Worm (Caenorhabditis elegans): ENCODE measurements around the gene Y48G9A.6.

The Y48G9A.6 gene

ce11 chrIII:2123673-2124187 is 6.1 kb downstream of the Y48G9A.6 start, which contains the start of gene frl-1 (continued):
- peak; percentile 40 for TF ChIP-seq dve-1 (tag; optimal IDR thresholded peaks at IDR 0.05; ENCODE audit: insufficient read depth)
- TF ChIP-seq dmd-6 (GFP tag; IDR thresholded peaks at IDR 0.05), result peak; percentile 23; the same call in 1 of the 2 replicates
- TF ChIP-seq ztf-11 (tag; optimal IDR thresholded peaks at IDR 0.05), result no peak
- TF ChIP-seq Y75B8A.6 (GFP tag; IDR thresholded peaks at IDR 0.05), result no peak
- TF ChIP-seq lsy-2 (tag; optimal IDR thresholded peaks at IDR 0.05), result no peak
- no peak for TF ChIP-seq ama-1 (optimal IDR thresholded peaks at IDR 0.05)
- no peak for TF ChIP-seq F49E8.2 (tag; optimal IDR thresholded peaks at IDR 0.05; ENCODE audit: borderline replicate concordance)
- TF ChIP-seq unc-62 (GFP tag; optimal IDR thresholded peaks at IDR 0.05 in 1 of 2), result no peak
- TF ChIP-seq unc-62 (tag; optimal IDR thresholded peaks at IDR 0.05), result no peak
- no peak for TF ChIP-seq daf-12 (tag; optimal IDR thresholded peaks at IDR 0.05)

ce11 chrIII:2125936-2126335 is 8.3 kb downstream of the Y48G9A.6 start:
- TF ChIP-seq mes-2 (tag; optimal IDR thresholded peaks at IDR 0.05; ENCODE audit: poor library complexity, severe bottlenecking), result peak; percentile 2
- TF ChIP-seq zfp-2 (tag; optimal IDR thresholded peaks at IDR 0.05), result no peak
- TF ChIP-seq lin-13 (GFP tag; optimal IDR thresholded peaks at IDR 0.05), result peak; percentile 28
- TF ChIP-seq nhr-28 (tag; optimal IDR thresholded peaks at IDR 0.05), result peak; percentile 11
- TF ChIP-seq dpl-1 (GFP tag; optimal IDR thresholded peaks at IDR 0.05), result no peak
- peak; percentile 27 for TF ChIP-seq mep-1 (tag; optimal IDR thresholded peaks at IDR 0.05)
- TF ChIP-seq unc-62 (GFP tag; optimal IDR thresholded peaks at IDR 0.05 in 1 of 2), result peak in 1 of 2 experiments; percentile 63
- TF ChIP-seq unc-62 (tag; optimal IDR thresholded peaks at IDR 0.05), result no peak
- peak; percentile 38 for TF ChIP-seq nhr-25 (tag; optimal IDR thresholded peaks at IDR 0.05; ENCODE audit: borderline replicate concordance, insufficient read depth)
- no peak for TF ChIP-seq daf-16 (GFP tag; optimal IDR thresholded peaks at IDR 0.05)
- peak; percentile 3 for TF ChIP-seq daf-16 (tag; optimal IDR thresholded peaks at IDR 0.05)
- TF ChIP-seq mdl-1 (tag; optimal IDR thresholded peaks at IDR 0.05), result peak in 1 of 2 experiments; percentile 27
- no peak for TF ChIP-seq unc-39 (tag; optimal IDR thresholded peaks at IDR 0.05)
- no peak for TF ChIP-seq arid-1 (GFP tag; conservative IDR thresholded peaks at IDR 0.05)
- TF ChIP-seq hlh-30 (tag; optimal IDR thresholded peaks at IDR 0.05; ENCODE audit: insufficient read depth), result peak; percentile 53

ce11 chrIII:2129377-2129776 is 11.7 kb downstream of the Y48G9A.6 start:
- TF ChIP-seq dmd-8 (GFP tag; IDR thresholded peaks at IDR 0.05) (no peak), lin-13 (GFP tag; optimal IDR thresholded peaks at IDR 0.05) (no peak), pha-4 (GFP tag; IDR thresholded peaks at IDR 0.05) (no peak), pha-4 (tag; optimal IDR thresholded peaks at IDR 0.05) (no peak), nhr-237 (tag; optimal IDR thresholded peaks at IDR 0.05) (no peak), mxl-2 (GFP tag; conservative IDR thresholded peaks at IDR 0.05) (no peak), lin-38 (GFP tag; IDR thresholded peaks at IDR 0.05) (peak; percentile 34), egl-43 (GFP tag; IDR thresholded peaks at IDR 0.05) (no peak), T26A8.4 (GFP tag; IDR thresholded peaks at IDR 0.05) (no peak)

- TF ChIP-seq hif-1 (tag; optimal IDR thresholded peaks at IDR 0.05) (no peak), lsy-2 (tag; optimal IDR thresholded peaks at IDR 0.05) (peak in 1 of 2 experiments; percentile 36), hlh-30 (tag; optimal IDR thresholded peaks at IDR 0.05; ENCODE audit: insufficient read depth) (peak; percentile 66), ceh-32 (tag; optimal IDR thresholded peaks at IDR 0.05; ENCODE audit: poor library complexity) (no peak)
These were observed 12.3 kb downstream of the Y48G9A.6 start for ce11 chrIII:2129991-2130390.

ce11 chrIII:2132059-2132458 is 14.4 kb downstream of the Y48G9A.6 start:
- TF ChIP-seq pqm-1 (tag; optimal IDR thresholded peaks at IDR 0.05) (no peak), lsy-2 (tag; optimal IDR thresholded peaks at IDR 0.05) (peak in 1 of 2 experiments; percentile 30), hlh-30 (tag; optimal IDR thresholded peaks at IDR 0.05; ENCODE audit: insufficient read depth) (peak; percentile 22), dmd-6 (GFP tag; IDR thresholded peaks at IDR 0.05) (no peak), nhr-28 (tag; optimal IDR thresholded peaks at IDR 0.05) (peak; percentile 6), aha-1 (tag) (peak; percentile 47), nhr-48 (tag; optimal IDR thresholded peaks at IDR 0.05) (no peak)
